Worm (Caenorhabditis elegans) whole organism, L1 larva: Measurements from ENCODE around the gene tni-1.

Experiments used
- C04F5.9 ChIP-seq: sonication (generic microtip); optimal IDR thresholded peaks from 2 replicates; lab custom pipeline; 2016; ENCODE audit warnings: missing genetic modification characterization, missing compliant biosample characterization
- F16B12.6 ChIP-seq: fragments of 150-350 bp; optimal IDR thresholded peaks from 2 replicates; lab custom pipeline; 2014; ENCODE audit warnings: missing biosample characterization, missing genetic modification characterization
- blmp-1 ChIP-seq: fragments of 150-350 bp; optimal IDR thresholded peaks from 2 replicates; lab custom pipeline; 2014; ENCODE audit warnings: missing biosample characterization, missing genetic modification characterization
- ceh-63 ChIP-seq: fragments of 200-800 bp; sonication (Bioruptor generic); optimal IDR thresholded peaks from 2 replicates; lab custom pipeline; 2018; ENCODE audit warnings: mild to moderate bottlenecking, missing genetic modification characterization, missing compliant biosample characterization
- ceh-90 ChIP-seq: sonication (generic microtip); optimal IDR thresholded peaks from 2 replicates; lab custom pipeline; 2016; ENCODE audit warnings: missing genetic modification characterization, missing compliant biosample characterization
- egl-27 ChIP-seq, 2 experiments: fragments of 150-350 bp in 1 of 2; sonication (generic microtip); optimal IDR thresholded peaks; 3 replicates each; lab custom pipeline; 2017 to 2018; ENCODE audit warnings: missing biosample characterization in 2 of 2, missing genetic modification characterization in 2 of 2, missing genetic modification reagents in 2 of 2
- elt-2 ChIP-seq: sonication (generic microtip); optimal IDR thresholded peaks from 2 replicates; lab custom pipeline; 2016; ENCODE audit warnings: missing genetic modification characterization, mild to moderate bottlenecking, inconsistent platforms, missing compliant biosample characterization, missing genetic modification reagents
- elt-3 ChIP-seq, 6 experiments: fragments of 150-350 bp in 1 of 6; sonication (generic microtip); optimal IDR thresholded peaks; 2 replicates each; lab custom pipeline; 2017 to 2018; ENCODE audit warnings: missing biosample characterization in 6 of 6, missing genetic modification characterization in 6 of 6, inconsistent platforms in 1 of 6
- fkh-10 ChIP-seq: sonication (generic microtip); optimal IDR thresholded peaks from 2 replicates; lab custom pipeline; 2017; ENCODE audit warnings: missing biosample characterization, missing genetic modification reagents, missing genetic modification characterization
- fkh-4 ChIP-seq: sonication (generic microtip); optimal IDR thresholded peaks from 2 replicates; lab custom pipeline; 2016; ENCODE audit warnings: missing compliant biosample characterization, missing genetic modification characterization, borderline replicate concordance
- hlh-4 ChIP-seq: sonication (generic microtip); optimal IDR thresholded peaks from 2 replicates; lab custom pipeline; 2016; ENCODE audit warnings: mild to moderate bottlenecking, missing genetic modification characterization, missing compliant biosample characterization
- irx-1 ChIP-seq: sonication (generic microtip); optimal IDR thresholded peaks from 2 replicates; lab custom pipeline; 2016; ENCODE audit warnings: missing genetic modification characterization, missing compliant biosample characterization
- isw-1 ChIP-seq: fragments of 200-800 bp; sonication (Bioruptor generic); IDR thresholded peaks from 2 replicates; pipeline ENCODE4 v1.3.6; 2022; ENCODE audit warnings: missing genetic modification characterization, missing compliant biosample characterization
- jun-1 ChIP-seq: fragments of 150-350 bp; optimal IDR thresholded peaks from 2 replicates; lab custom pipeline; 2014; ENCODE audit warnings: missing biosample characterization, missing genetic modification reagents, missing genetic modification characterization
- lin-13 ChIP-seq: fragments of 150-350 bp; optimal IDR thresholded peaks from 2 replicates; lab custom pipeline; 2014; ENCODE audit warnings: missing biosample characterization, missing genetic modification reagents, missing genetic modification characterization
- lin-14 ChIP-seq: fragments of 200-800 bp; sonication (Bioruptor generic); optimal IDR thresholded peaks from 2 replicates; lab custom pipeline; 2018; ENCODE audit warnings: mild to moderate bottlenecking, missing genetic modification characterization, moderate library complexity, missing compliant biosample characterization
- lin-15B ChIP-seq: fragments of 150-350 bp; sonication (generic microtip); optimal IDR thresholded peaks from 3 replicates; lab custom pipeline; 2014; ENCODE audit warnings: missing biosample characterization, missing genetic modification characterization
- lin-39 ChIP-seq: fragments of 150-350 bp; optimal IDR thresholded peaks from 2 replicates; lab custom pipeline; 2014; ENCODE audit warnings: missing biosample characterization, missing genetic modification reagents, missing genetic modification characterization
- mdl-1 ChIP-seq, 2 experiments: fragments of 150-350 bp; optimal IDR thresholded peaks; 2 replicates each; lab custom pipeline; 2014 to 2017; ENCODE audit warnings: missing biosample characterization in 2 of 2, missing genetic modification characterization in 2 of 2, inconsistent platforms in 1 of 2
- mep-1 ChIP-seq: fragments of 150-350 bp; optimal IDR thresholded peaks from 2 replicates; lab custom pipeline; 2014; ENCODE audit warnings: missing biosample characterization, missing genetic modification characterization
- nhr-19 ChIP-seq: fragments of 200-800 bp; sonication (Bioruptor generic); conservative IDR thresholded peaks from 2 replicates; pipeline ENCODE4 v1.3.6; 2022; ENCODE audit warnings: missing genetic modification characterization, missing compliant biosample characterization
- nhr-28 ChIP-seq: fragments of 150-350 bp; optimal IDR thresholded peaks from 2 replicates; lab custom pipeline; 2014; ENCODE audit warnings: missing biosample characterization, missing genetic modification characterization
- nhr-47 ChIP-seq: sonication (generic microtip); optimal IDR thresholded peaks from 2 replicates; lab custom pipeline; 2016; ENCODE audit warnings: mild to moderate bottlenecking, missing genetic modification characterization, moderate library complexity, missing compliant biosample characterization
- nhr-71 ChIP-seq: sonication (generic microtip); optimal IDR thresholded peaks from 2 replicates; lab custom pipeline; 2016; ENCODE audit warnings: mild to moderate bottlenecking, missing genetic modification characterization, moderate library complexity, missing compliant biosample characterization
- nhr-76 ChIP-seq: sonication (generic microtip); optimal IDR thresholded peaks from 2 replicates; lab custom pipeline; 2017; ENCODE audit warnings: missing biosample characterization, missing genetic modification characterization
- nhr-77 ChIP-seq: fragments of 150-350 bp; optimal IDR thresholded peaks from 2 replicates; lab custom pipeline; 2014; ENCODE audit warnings: missing biosample characterization, missing genetic modification characterization
- nhr-85 ChIP-seq: sonication (generic microtip); peaks from one replicate; lab custom pipeline; 2016; ENCODE audit warnings: missing genetic modification characterization, inconsistent platforms, missing compliant biosample characterization
- pax-3 ChIP-seq: fragments of 200-800 bp; sonication (Bioruptor generic); optimal IDR thresholded peaks from 2 replicates; lab custom pipeline; 2018; ENCODE audit warnings: mild to moderate bottlenecking, missing genetic modification characterization, moderate library complexity, missing compliant biosample characterization
- pqm-1 ChIP-seq: sonication (generic microtip); optimal IDR thresholded peaks from 3 replicates; lab custom pipeline; 2017; ENCODE audit warnings: missing biosample characterization, missing genetic modification characterization
- snpc-4 ChIP-seq: fragments of 150-350 bp; optimal IDR thresholded peaks from 2 replicates; lab custom pipeline; 2014; ENCODE audit warnings: missing biosample characterization, missing genetic modification characterization
- snu-23 ChIP-seq: sonication (generic microtip); optimal IDR thresholded peaks from 2 replicates; lab custom pipeline; 2016; ENCODE audit warnings: missing genetic modification characterization, missing compliant biosample characterization
- sptf-1 ChIP-seq: fragments of 150-350 bp; optimal IDR thresholded peaks from 2 replicates; lab custom pipeline; 2014; ENCODE audit warnings: missing biosample characterization, missing genetic modification characterization
- swsn-7 ChIP-seq: sonication (generic microtip); optimal IDR thresholded peaks from 2 replicates; lab custom pipeline; 2016; ENCODE audit warnings: missing genetic modification characterization, missing compliant biosample characterization
- tlp-1 ChIP-seq: fragments of 150-350 bp; optimal IDR thresholded peaks from 2 replicates; lab custom pipeline; 2014; ENCODE audit warnings: missing biosample characterization, missing genetic modification characterization
- unc-130 ChIP-seq: fragments of 150-350 bp; optimal IDR thresholded peaks from 2 replicates; lab custom pipeline; 2017; ENCODE audit warnings: missing biosample characterization, missing genetic modification characterization, inconsistent platforms
- unc-30 ChIP-seq: sonication (generic microtip); optimal IDR thresholded peaks from 2 replicates; lab custom pipeline; 2017; ENCODE audit warnings: missing biosample characterization, missing genetic modification characterization
- unc-86 ChIP-seq: sonication (generic microtip); optimal IDR thresholded peaks from 2 replicates; lab custom pipeline; 2016; ENCODE audit warnings: missing genetic modification characterization, missing compliant biosample characterization
- unc-98 ChIP-seq: fragments of 200-800 bp; sonication (Bioruptor generic); IDR thresholded peaks from 2 replicates; pipeline ENCODE4 v1.3.6; 2022; ENCODE audit warnings: missing genetic modification characterization, missing compliant biosample characterization
- xbp-1 ChIP-seq: sonication (generic microtip); optimal IDR thresholded peaks from 2 replicates; lab custom pipeline; 2016; ENCODE audit warnings: missing genetic modification characterization, missing compliant biosample characterization
- zag-1 ChIP-seq: fragments of 150-350 bp; optimal IDR thresholded peaks from 2 replicates; lab custom pipeline; 2014; ENCODE audit warnings: missing biosample characterization, missing genetic modification characterization
- zip-4 ChIP-seq: fragments of 200-800 bp; sonication (Bioruptor generic); optimal IDR thresholded peaks from 2 replicates; lab custom pipeline; 2018; ENCODE audit warnings: mild to moderate bottlenecking, missing genetic modification characterization, moderate library complexity, missing compliant biosample characterization
- ztf-11 ChIP-seq, 2 experiments: sonication (generic microtip); optimal IDR thresholded peaks; 2 replicates each; lab custom pipeline; 2016 to 2017; ENCODE audit warnings: missing genetic modification characterization in 2 of 2, missing biosample characterization in 1 of 2, missing compliant biosample characterization in 1 of 2
- ztf-4 ChIP-seq: fragments of 150-350 bp; optimal IDR thresholded peaks from 2 replicates; lab custom pipeline; 2014; ENCODE audit warnings: missing biosample characterization, missing genetic modification characterization

Gene tni-1

ce11 chrX:11377370-11377769 lies at the start of gene tni-1:
TSS of gene tni-1 (minus strand) at chrX:11377470.
- no peak for TF ChIP-seq swsn-7 (tag; lab: Kevin White, UChicago)
- TF ChIP-seq ceh-90 (tag; lab: Kevin White, UChicago), result no peak
- TF ChIP-seq pqm-1 (tag; lab: Kevin White, UChicago), result no peak
- TF ChIP-seq snpc-4 (tag; lab: Kevin White, UChicago), result no peak
- no peak for TF ChIP-seq elt-3 (tag; optimal IDR thresholded peaks at IDR 0.05; lab: Kevin White, UChicago)
- TF ChIP-seq sptf-1, result no peak
- no peak for TF ChIP-seq jun-1 (tag; lab: Kevin White, UChicago)
- TF ChIP-seq nhr-71, result no peak
- no peak for TF ChIP-seq pax-3 (tag; lab: Kevin White, UChicago)
- TF ChIP-seq nhr-76 (tag; lab: Kevin White, UChicago), result no peak
- TF ChIP-seq xbp-1, result no peak
- TF ChIP-seq ztf-4 (tag; lab: Kevin White, UChicago), result no peak
- TF ChIP-seq fkh-10 (GFP tag; lab: Kevin White, UChicago), result no peak
- no peak for TF ChIP-seq snu-23 (GFP tag; lab: Kevin White, UChicago)
- no peak for TF ChIP-seq zag-1 (tag; lab: Kevin White, UChicago)
- no peak for TF ChIP-seq isw-1 (GFP tag; lab: Robert Waterston, UW)
- TF ChIP-seq, all 84 proteins: peak for 0

ce11 chrX:11426647-11427046 lies 49.4 kb upstream of the tni-1 start:
- no peak for TF ChIP-seq lin-39 (tag; lab: Kevin White, UChicago)
- TF ChIP-seq elt-2 (tag; lab: Kevin White, UChicago), result peak; percentile 59

- TF ChIP-seq nhr-85 (peak; percentile 87), isw-1 (GFP tag; lab: Robert Waterston, UW) (no peak), lin-14 (GFP tag; lab: Kevin White, UChicago) (peak; percentile 11), blmp-1 (peak; percentile 42)
- TF ChIP-seq, all 84 proteins: peak for 3
Measured at ce11 chrX:11419988-11420387, 42.7 kb upstream of the tni-1 start, which contains the start of gene F46C3.6. TSS of gene F46C3.6 (minus strand) at chrX:11420074.

ce11 chrX:11418667-11419066 lies 41.4 kb upstream of the tni-1 start, which contains the start of gene F46C3.2:
TSS of gene F46C3.2 (minus strand) at chrX:11418767.
- no peak for TF ChIP-seq isw-1 (GFP tag; lab: Robert Waterston, UW)

- TF ChIP-seq unc-130 (tag; lab: Kevin White, UChicago) (peak; percentile 11), F16B12.6 (tag; lab: Kevin White, UChicago) (peak; percentile 77), snu-23 (GFP tag; lab: Kevin White, UChicago) (peak; percentile 70), swsn-7 (tag; lab: Kevin White, UChicago) (peak; percentile 56), nhr-28 (tag; lab: Kevin White, UChicago) (no peak), zip-4 (GFP tag; lab: Kevin White, UChicago) (no peak), jun-1 (tag; lab: Kevin White, UChicago) (peak; percentile 13), unc-86 (tag; lab: Kevin White, UChicago) (no peak), ceh-63 (GFP tag; lab: Kevin White, UChicago) (no peak), C04F5.9 (no peak), egl-27 (tag; optimal IDR thresholded peaks at IDR 0.05; lab: Kevin White, UChicago) (no peak), ceh-90 (tag; lab: Kevin White, UChicago) (no peak), lin-15B (tag; lab: Kevin White, UChicago) (no peak), ztf-11 (tag; optimal IDR thresholded peaks at IDR 0.05; lab: Kevin White, UChicago) (peak in 1 of 2 experiments; percentile 35), sptf-1 (no peak), nhr-85 (peak; percentile 86), fkh-4 (tag; lab: Kevin White, UChicago) (no peak), nhr-77 (tag; lab: Kevin White, UChicago) (peak; percentile 36), mdl-1 (tag; optimal IDR thresholded peaks at IDR 0.05; lab: Kevin White, UChicago) (peak in 1 of 2 experiments; percentile 91), irx-1 (tag; lab: Kevin White, UChicago) (peak; percentile 52), tlp-1 (tag; lab: Kevin White, UChicago) (no peak), lin-39 (tag; lab: Kevin White, UChicago) (peak; percentile 73), mep-1 (tag; lab: Kevin White, UChicago) (peak; percentile 70), lin-13 (peak; percentile 29), hlh-4 (no peak), snpc-4 (tag; lab: Kevin White, UChicago) (no peak), lin-14 (GFP tag; lab: Kevin White, UChicago) (peak; percentile 71), unc-98 (GFP tag; lab: Robert Waterston, UW) (no peak), unc-30 (no peak), nhr-47 (peak; percentile 56), nhr-19 (peak; percentile 60)
Measured at ce11 chrX:11414837-11415550, 37.7 kb upstream of the tni-1 start, which contains the start of gene pek-1. TSS of gene pek-1 (minus strand) at chrX:11414887.
